Fruit fly (Drosophila melanogaster) whole organism, prepupa: ENCODE data around the gene Ptp10D.

Experiments used
- Blimp-1 ChIP-seq: fragments of 200-800 bp; sonication (Bioruptor generic); optimal IDR thresholded peaks from 3 replicates; lab custom pipeline; 2017; ENCODE audit warnings: missing biosample characterization, missing genetic modification characterization, mild to moderate bottlenecking, moderate library complexity, missing genetic modification reagents
- CG10631 ChIP-seq: fragments of 200-800 bp; sonication (Bioruptor generic); optimal IDR thresholded peaks from 2 replicates; lab custom pipeline; 2016; ENCODE audit warnings: missing biosample characterization, missing genetic modification characterization
- CG10669 ChIP-seq: fragments of 200-800 bp; sonication (Bioruptor generic); optimal IDR thresholded peaks from 3 replicates; lab custom pipeline; 2018; ENCODE audit warnings: missing biosample characterization, mild to moderate bottlenecking, missing genetic modification characterization, moderate library complexity
- CG11902 ChIP-seq: fragments of 200-800 bp; sonication (Bioruptor generic); optimal IDR thresholded peaks from 3 replicates; lab custom pipeline; 2016; ENCODE audit warnings: missing biosample characterization, missing genetic modification characterization
- CG15336 ChIP-seq: fragments of 200-800 bp; sonication (Bioruptor generic); IDR thresholded peaks from 2 replicates; pipeline ENCODE4 v1.3.6; 2022; ENCODE audit warnings: missing biosample characterization, missing genetic modification characterization
- CG1621 ChIP-seq: fragments of 200-800 bp; sonication (Bioruptor generic); optimal IDR thresholded peaks from 3 replicates; lab custom pipeline; 2018; ENCODE audit warnings: missing biosample characterization, mild to moderate bottlenecking, missing genetic modification characterization
- CG31627 ChIP-seq: fragments of 200-800 bp; sonication (Bioruptor generic); optimal IDR thresholded peaks from 3 replicates; lab custom pipeline; 2016; ENCODE audit warnings: missing biosample characterization, missing genetic modification characterization
- CG32006 ChIP-seq: fragments of 200-800 bp; sonication (Bioruptor generic); optimal IDR thresholded peaks from 3 replicates; lab custom pipeline; 2017; ENCODE audit warnings: missing biosample characterization, mild to moderate bottlenecking, missing genetic modification characterization
- CG3919 ChIP-seq: fragments of 200-800 bp; sonication (Bioruptor generic); optimal IDR thresholded peaks from 3 replicates; lab custom pipeline; 2016; ENCODE audit warnings: missing biosample characterization, missing genetic modification characterization
- CG6163 ChIP-seq: fragments of 200-800 bp; sonication (Bioruptor generic); IDR thresholded peaks from 3 replicates; pipeline ENCODE4 v1.3.6; 2022; ENCODE audit warnings: missing biosample characterization, missing genetic modification characterization
- CG6276 ChIP-seq: fragments of 200-800 bp; sonication (Bioruptor generic); optimal IDR thresholded peaks from 2 replicates; lab custom pipeline; 2017; ENCODE audit warnings: missing biosample characterization, mild to moderate bottlenecking, missing genetic modification characterization
- CG6792 ChIP-seq: fragments of 200-800 bp; sonication (Bioruptor generic); optimal IDR thresholded peaks from 3 replicates; lab custom pipeline; 2016; ENCODE audit warnings: missing biosample characterization, missing genetic modification characterization
- CG6808 ChIP-seq: fragments of 200-800 bp; sonication (Bioruptor generic); optimal IDR thresholded peaks from 3 replicates; lab custom pipeline; 2017; ENCODE audit warnings: missing biosample characterization, missing genetic modification characterization, mild to moderate bottlenecking, moderate library complexity, missing genetic modification reagents
- CG7368 ChIP-seq: fragments of 200-800 bp; sonication (Bioruptor generic); optimal IDR thresholded peaks from 3 replicates; lab custom pipeline; 2016; ENCODE audit warnings: missing biosample characterization, missing genetic modification characterization
- CG8119 ChIP-seq: fragments of 200-800 bp; sonication (Bioruptor generic); IDR thresholded peaks from 3 replicates; pipeline ENCODE4 v1.3.6; 2022; ENCODE audit warnings: missing biosample characterization, missing genetic modification characterization
- CG8319 ChIP-seq: fragments of 200-800 bp; sonication (Bioruptor generic); optimal IDR thresholded peaks from 3 replicates; lab custom pipeline; 2016; ENCODE audit warnings: missing biosample characterization, missing genetic modification characterization
- CG8632 ChIP-seq: fragments of 200-800 bp; sonication (Bioruptor generic); optimal IDR thresholded peaks from 3 replicates; lab custom pipeline; 2016; ENCODE audit warnings: missing biosample characterization, missing genetic modification characterization
- Eip75B ChIP-seq: fragments of 200-800 bp; sonication (Bioruptor generic); optimal IDR thresholded peaks from 3 replicates; lab custom pipeline; 2016; ENCODE audit warnings: missing biosample characterization, missing genetic modification characterization
- Eip93F ChIP-seq: fragments of 200-800 bp; sonication (Bioruptor generic); optimal IDR thresholded peaks from 2 replicates; lab custom pipeline; 2016; ENCODE audit warnings: missing biosample characterization, mild to moderate bottlenecking, missing genetic modification characterization
- Ets21C ChIP-seq: fragments of 200-800 bp; sonication (Bioruptor generic); optimal IDR thresholded peaks from 3 replicates; lab custom pipeline; 2016; ENCODE audit warnings: missing biosample characterization, missing genetic modification characterization
- Ets96B ChIP-seq: fragments of 200-800 bp; optimal IDR thresholded peaks from 2 replicates; lab custom pipeline; 2019; ENCODE audit warnings: missing biosample characterization, mild to moderate bottlenecking, missing genetic modification characterization, moderate library complexity
- Gug ChIP-seq: fragments of 200-800 bp; sonication (Bioruptor generic); IDR thresholded peaks from 2 replicates; pipeline ENCODE4 v1.3.6; 2022; ENCODE audit warnings: missing biosample characterization, missing genetic modification characterization
- Hr38 ChIP-seq: sonication (Bioruptor generic); optimal IDR thresholded peaks from 2 replicates; lab custom pipeline; 2016; ENCODE audit warnings: missing biosample characterization, missing genetic modification characterization
- Hr39 ChIP-seq: fragments of 200-800 bp; sonication (Bioruptor generic); optimal IDR thresholded peaks from 2 replicates; lab custom pipeline; 2016; ENCODE audit warnings: missing biosample characterization, missing genetic modification characterization
- Hr4 ChIP-seq: fragments of 200-800 bp; sonication (Bioruptor generic); optimal IDR thresholded peaks from 3 replicates; lab custom pipeline; 2016; ENCODE audit warnings: missing biosample characterization, missing genetic modification characterization
- Lpt ChIP-seq: fragments of 200-800 bp; sonication (Bioruptor generic); optimal IDR thresholded peaks from 3 replicates; lab custom pipeline; 2016; ENCODE audit warnings: missing biosample characterization, missing genetic modification characterization
- Met ChIP-seq: fragments of 200-800 bp; sonication (Bioruptor generic); optimal IDR thresholded peaks from 3 replicates; lab custom pipeline; 2016; ENCODE audit warnings: missing biosample characterization, missing genetic modification characterization
- OdsH ChIP-seq: fragments of 200-800 bp; sonication (Bioruptor generic); optimal IDR thresholded peaks from 3 replicates; lab custom pipeline; 2016; ENCODE audit warnings: missing biosample characterization, missing genetic modification characterization
- Sox102F ChIP-seq: fragments of 200-800 bp; sonication (Bioruptor generic); optimal IDR thresholded peaks from 2 replicates; lab custom pipeline; 2016; ENCODE audit warnings: missing biosample characterization, mild to moderate bottlenecking, missing genetic modification characterization
- Sox15 ChIP-seq: fragments of 200-800 bp; sonication (Bioruptor generic); optimal IDR thresholded peaks from 3 replicates; lab custom pipeline; 2016; ENCODE audit warnings: missing biosample characterization, missing genetic modification characterization
- achi ChIP-seq: fragments of 200-800 bp; sonication (Bioruptor generic); optimal IDR thresholded peaks from 3 replicates; lab custom pipeline; 2016; ENCODE audit warnings: missing biosample characterization, missing genetic modification characterization
- acj6 ChIP-seq: fragments of 200-800 bp; sonication (Bioruptor generic); optimal IDR thresholded peaks from 3 replicates; lab custom pipeline; 2016; ENCODE audit warnings: missing biosample characterization, missing genetic modification characterization
- cyc ChIP-seq: fragments of 200-800 bp; sonication (Bioruptor generic); optimal IDR thresholded peaks from 3 replicates; lab custom pipeline; 2016; ENCODE audit warnings: missing biosample characterization, missing genetic modification characterization
- eg ChIP-seq: fragments of 200-800 bp; sonication (Bioruptor generic); IDR thresholded peaks from 3 replicates; pipeline ENCODE4 v1.3.6; 2022; ENCODE audit warnings: missing biosample characterization, missing genetic modification characterization
- esn ChIP-seq: fragments of 200-800 bp; sonication (Bioruptor generic); optimal IDR thresholded peaks from 2 replicates; lab custom pipeline; 2016; ENCODE audit warnings: missing biosample characterization, mild to moderate bottlenecking, missing genetic modification characterization, moderate library complexity
- fd59A ChIP-seq: fragments of 200-800 bp; sonication (Bioruptor generic); optimal IDR thresholded peaks from 2 replicates; lab custom pipeline; 2017; ENCODE audit warnings: missing biosample characterization, mild to moderate bottlenecking, missing genetic modification characterization, missing genetic modification reagents
- fd85E ChIP-seq: fragments of 200-800 bp; sonication (Bioruptor generic); optimal IDR thresholded peaks from 3 replicates; lab custom pipeline; 2016; ENCODE audit warnings: missing biosample characterization, missing genetic modification characterization
- fkh ChIP-seq: fragments of 200-800 bp; sonication (Bioruptor generic); optimal IDR thresholded peaks from 3 replicates; lab custom pipeline; 2017; ENCODE audit warnings: missing biosample characterization, mild to moderate bottlenecking, missing genetic modification characterization, moderate library complexity
- lz ChIP-seq: fragments of 200-800 bp; sonication (Bioruptor generic); optimal IDR thresholded peaks from 3 replicates; lab custom pipeline; 2016; ENCODE audit warnings: missing biosample characterization, missing genetic modification characterization
- net ChIP-seq: fragments of 200-800 bp; sonication (Bioruptor generic); optimal IDR thresholded peaks from 3 replicates; lab custom pipeline; 2016; ENCODE audit warnings: missing biosample characterization, missing genetic modification characterization
- pdm3 ChIP-seq: fragments of 200-800 bp; sonication (Bioruptor generic); optimal IDR thresholded peaks from 3 replicates; lab custom pipeline; 2016; ENCODE audit warnings: missing biosample characterization, missing genetic modification characterization
- salr ChIP-seq, 2 experiments: fragments of 200-800 bp; sonication (Bioruptor generic); optimal IDR thresholded peaks; 3 replicates each; lab custom pipeline; 2016 to 2018; ENCODE audit warnings: missing biosample characterization in 2 of 2, missing genetic modification characterization in 2 of 2, mild to moderate bottlenecking in 1 of 2
- spab ChIP-seq: fragments of 200-800 bp; sonication (Bioruptor generic); optimal IDR thresholded peaks from 2 replicates; lab custom pipeline; 2017; ENCODE audit warnings: missing biosample characterization, mild to moderate bottlenecking, missing genetic modification characterization, missing genetic modification reagents
- ss ChIP-seq, 2 experiments: fragments of 200-800 bp; sonication (Bioruptor generic); optimal IDR thresholded peaks; 2 replicates in 1 of 2; 3 replicates in 1 of 2; lab custom pipeline; 2017 to 2018; ENCODE audit warnings: mild to moderate bottlenecking in 2 of 2, missing biosample characterization in 2 of 2, missing genetic modification characterization in 2 of 2, moderate library complexity in 1 of 2
- svp ChIP-seq: fragments of 200-800 bp; sonication (Bioruptor generic); peaks from one replicate; lab custom pipeline; 2016; ENCODE audit warnings: missing biosample characterization, missing genetic modification characterization
- topi ChIP-seq: fragments of 200-800 bp; sonication (Bioruptor generic); optimal IDR thresholded peaks from 3 replicates; lab custom pipeline; 2016; ENCODE audit warnings: missing biosample characterization, missing genetic modification characterization
- vri ChIP-seq: fragments of 200-800 bp; sonication (Bioruptor generic); optimal IDR thresholded peaks from 3 replicates; lab custom pipeline; 2016; ENCODE audit warnings: missing biosample characterization, mild to moderate bottlenecking, missing genetic modification characterization

The Ptp10D gene

DNA sequence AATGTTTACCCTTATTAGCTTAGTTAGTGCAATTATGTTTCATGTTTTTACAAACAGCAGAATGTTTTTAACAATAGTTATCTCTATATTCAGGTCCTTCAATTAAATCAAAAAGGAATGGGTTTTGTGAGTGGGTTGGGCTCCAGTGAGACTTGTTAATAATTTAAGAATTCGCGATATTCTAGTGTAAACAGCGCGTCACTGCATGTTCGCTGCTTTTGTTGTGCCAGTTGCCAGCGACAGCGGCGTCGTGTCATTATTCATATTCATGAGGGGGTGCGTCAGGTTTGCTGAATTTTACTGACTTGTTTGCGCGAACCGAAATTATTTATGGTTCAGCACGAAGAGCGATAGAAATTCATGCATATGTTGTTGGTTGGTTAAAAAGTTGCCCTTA lies 93.4 kb downstream of the Ptp10D start, which contains the start of gene Amun (continued):
- no peak; the same call in none of the 3 replicates for TF ChIP-seq CG6163
- TF ChIP-seq salr (GFP tag; optimal IDR thresholded peaks at IDR 0.05; lab: Kevin White, UChicago) = peak in 1 of 2 experiments; percentile 63
- peak; percentile 39 for TF ChIP-seq topi (GFP tag; lab: Kevin White, UChicago)
- peak; percentile 41 for TF ChIP-seq svp (GFP tag; lab: Kevin White, UChicago)
- peak; percentile 44 for TF ChIP-seq net (GFP tag; lab: Kevin White, UChicago)
- TF ChIP-seq lz (GFP tag; lab: Kevin White, UChicago) = peak; percentile 48
- peak; percentile 62 for TF ChIP-seq CG31627 (GFP tag; lab: Kevin White, UChicago)
- peak; percentile 26 for TF ChIP-seq fd59A (GFP tag; lab: Kevin White, UChicago)
- peak; percentile 50 for TF ChIP-seq CG7368 (GFP tag; lab: Kevin White, UChicago)
- TF ChIP-seq, all 60 proteins: peak for 39

DNA sequence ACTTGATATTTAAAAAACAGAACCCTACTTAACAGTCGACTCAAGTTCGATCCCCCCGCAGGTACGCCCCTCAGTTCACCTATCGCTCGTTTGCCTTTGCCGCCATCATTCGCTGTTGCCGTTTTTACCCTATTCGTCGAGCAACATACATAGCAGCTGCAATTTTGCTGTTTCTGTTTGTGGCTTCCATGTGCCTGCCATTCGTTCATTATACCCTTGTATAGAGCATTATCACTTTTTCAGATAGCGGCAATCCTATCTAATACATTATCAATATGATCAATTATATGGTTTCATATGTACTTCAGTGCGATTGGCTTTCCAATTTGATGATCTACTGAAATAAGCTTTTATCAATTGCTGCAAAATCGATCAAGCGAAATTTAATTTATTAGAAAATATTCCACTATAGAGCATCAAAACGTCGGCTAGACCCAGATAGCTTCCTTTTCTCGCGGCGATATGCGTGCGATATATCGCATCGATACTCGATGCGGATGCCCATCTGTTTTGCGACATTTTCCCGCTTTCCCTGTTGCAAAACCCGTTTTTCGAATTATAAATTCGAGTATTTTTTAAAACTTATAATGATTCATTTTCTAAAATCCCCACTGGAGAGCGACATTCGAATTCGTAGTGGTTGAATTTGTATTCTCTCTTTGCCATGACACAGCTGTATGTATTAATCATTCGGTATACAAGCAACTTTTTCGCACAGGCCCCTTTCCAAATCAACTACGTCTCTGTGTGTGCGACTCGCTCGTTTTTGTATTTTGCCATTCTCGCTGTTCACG lies 94.3 kb downstream of the Ptp10D start:
- TF ChIP-seq esn (GFP tag; lab: Kevin White, UChicago) = peak; percentile 93
- peak; percentile 93 for TF ChIP-seq CG8119
- peak; percentile 88 to 95 for TF ChIP-seq ss (GFP tag; optimal IDR thresholded peaks at IDR 0.05; lab: Kevin White, UChicago)
- peak; percentile 77 for TF ChIP-seq eg (GFP tag; lab: Robert Waterston, UW)
- peak; percentile 93 for TF ChIP-seq CG6276
- peak; percentile 69 for TF ChIP-seq fd85E (GFP tag; lab: Kevin White, UChicago)
- peak; percentile 75 for TF ChIP-seq Blimp-1 (GFP tag; lab: Kevin White, UChicago)
- TF ChIP-seq Ets21C (GFP tag; lab: Kevin White, UChicago) = peak; percentile 86
- TF ChIP-seq salr (GFP tag; optimal IDR thresholded peaks at IDR 0.05; lab: Kevin White, UChicago) = peak; percentile 74
- TF ChIP-seq spab (GFP tag; lab: Kevin White, UChicago) = peak; percentile 86
- TF ChIP-seq CG32006 (GFP tag; lab: Kevin White, UChicago) = peak; percentile 94
- peak; percentile 84 for TF ChIP-seq Sox15 (GFP tag; lab: Kevin White, UChicago)
- TF ChIP-seq Hr38 (GFP tag; lab: Kevin White, UChicago) = no peak
- peak; percentile 89 for TF ChIP-seq Eip75B (GFP tag; lab: Kevin White, UChicago)
- peak; percentile 90 for TF ChIP-seq Hr39 (GFP tag; lab: Kevin White, UChicago)
- TF ChIP-seq Hr4 (GFP tag; lab: Kevin White, UChicago) = peak; percentile 87
- peak; percentile 89 for TF ChIP-seq CG3919 (GFP tag; lab: Kevin White, UChicago)
- TF ChIP-seq CG10631 (GFP tag; lab: Kevin White, UChicago) = peak; percentile 87
- TF ChIP-seq Met (GFP tag; lab: Kevin White, UChicago) = peak; percentile 91
- TF ChIP-seq CG1621 = peak; percentile 80
- peak; percentile 81 for TF ChIP-seq Gug
- peak; percentile 95 for TF ChIP-seq svp (GFP tag; lab: Kevin White, UChicago)
- TF ChIP-seq CG8319 (GFP tag; lab: Kevin White, UChicago) = peak; percentile 81
- peak; percentile 90 for TF ChIP-seq cyc
- peak; percentile 76 for TF ChIP-seq vri
- TF ChIP-seq CG11902 = peak; percentile 85
- peak; percentile 91 for TF ChIP-seq CG15336 (GFP tag; lab: Robert Waterston, UW)
- peak; percentile 91 for TF ChIP-seq CG6808 (GFP tag; lab: Kevin White, UChicago)
- TF ChIP-seq CG6792 (GFP tag; lab: Kevin White, UChicago) = peak; percentile 85
- peak; percentile 94 for TF ChIP-seq CG10669 (GFP tag; lab: Kevin White, UChicago)
- TF ChIP-seq CG31627 (GFP tag; lab: Kevin White, UChicago) = peak; percentile 88
- TF ChIP-seq OdsH = peak; percentile 92
- TF ChIP-seq CG8632 (GFP tag; lab: Kevin White, UChicago) = peak; percentile 91
- TF ChIP-seq Ets96B (tag; lab: Kevin White, UChicago) = peak; percentile 93
- TF ChIP-seq pdm3 (GFP tag; lab: Kevin White, UChicago) = peak; percentile 89
- TF ChIP-seq fkh (GFP tag; lab: Kevin White, UChicago) = peak; percentile 37
- peak; percentile 87 for TF ChIP-seq acj6
- TF ChIP-seq achi (GFP tag; lab: Kevin White, UChicago) = peak; percentile 82
- TF ChIP-seq topi (GFP tag; lab: Kevin White, UChicago) = peak; percentile 93
- TF ChIP-seq lz (GFP tag; lab: Kevin White, UChicago) = peak; percentile 90
- TF ChIP-seq Lpt = peak; percentile 87
- peak; percentile 77 for TF ChIP-seq Eip93F (GFP tag; lab: Kevin White, UChicago)
- peak; percentile 92 for TF ChIP-seq Sox102F (GFP tag; lab: Kevin White, UChicago)
